Fruit fly (Drosophila melanogaster) whole organism, embryonic: ENCODE measurements around the gene Ank.

Experiments
- B-H1 ChIP-seq: fragments of 200-800 bp; sonication (Bioruptor generic); IDR thresholded peaks from 3 replicates; pipeline ENCODE4 v1.3.6; 2022; ENCODE audit warnings: missing biosample characterization, missing genetic modification characterization
- Bdp1 ChIP-seq: fragments of 200-800 bp; sonication (Bioruptor generic); optimal IDR thresholded peaks from 3 replicates; lab custom pipeline; 2016; ENCODE audit warnings: missing biosample characterization, missing genetic modification characterization
- BtbVII ChIP-seq: fragments of 200-800 bp; sonication (Bioruptor generic); optimal IDR thresholded peaks from 3 replicates; lab custom pipeline; 2017; ENCODE audit warnings: missing biosample characterization, mild to moderate bottlenecking, missing genetic modification characterization
- CG11456 ChIP-seq: fragments of 200-800 bp; sonication (Bioruptor generic); IDR thresholded peaks from 3 replicates; pipeline ENCODE4 v1.3.6; 2022; ENCODE audit warnings: missing biosample characterization, missing genetic modification characterization
- CG11723 ChIP-seq: fragments of 200-800 bp; sonication (Bioruptor generic); optimal IDR thresholded peaks from 2 replicates; lab custom pipeline; 2017; ENCODE audit warnings: missing biosample characterization, mild to moderate bottlenecking, missing genetic modification characterization
- CG12104 ChIP-seq: fragments of 200-800 bp; sonication (Bioruptor generic); optimal IDR thresholded peaks from 3 replicates; lab custom pipeline; 2016; ENCODE audit warnings: missing biosample characterization, missing genetic modification characterization
- CG12391 ChIP-seq: fragments of 200-800 bp; sonication (Bioruptor generic); optimal IDR thresholded peaks from 3 replicates; lab custom pipeline; 2018; ENCODE audit warnings: missing biosample characterization, mild to moderate bottlenecking, missing genetic modification characterization, moderate library complexity
- CG13296 ChIP-seq: fragments of 200-800 bp; sonication (Bioruptor generic); optimal IDR thresholded peaks from 3 replicates; lab custom pipeline; 2018; ENCODE audit warnings: missing biosample characterization, mild to moderate bottlenecking, missing genetic modification characterization
- CG15011 ChIP-seq: fragments of 200-800 bp; sonication (Bioruptor generic); optimal IDR thresholded peaks from 3 replicates; lab custom pipeline; 2018; ENCODE audit warnings: missing biosample characterization, mild to moderate bottlenecking, missing genetic modification characterization
- CG15479 ChIP-seq: fragments of 200-800 bp; sonication (Bioruptor generic); optimal IDR thresholded peaks from 3 replicates; lab custom pipeline; 2019; ENCODE audit warnings: missing biosample characterization, mild to moderate bottlenecking, missing genetic modification characterization, moderate library complexity
- CG17568 ChIP-seq: fragments of 200-800 bp; sonication (Bioruptor generic); optimal IDR thresholded peaks from 2 replicates; lab custom pipeline; 2018; ENCODE audit warnings: missing biosample characterization, mild to moderate bottlenecking, missing genetic modification characterization, moderate library complexity
- CG17802 ChIP-seq: fragments of 200-800 bp; sonication (Bioruptor generic); optimal IDR thresholded peaks from 2 replicates; lab custom pipeline; 2018; ENCODE audit warnings: missing biosample characterization, mild to moderate bottlenecking, missing genetic modification characterization, moderate library complexity
- CG17829 ChIP-seq: fragments of 200-800 bp; optimal IDR thresholded peaks from 2 replicates; lab custom pipeline; 2019; ENCODE audit warnings: missing biosample characterization, mild to moderate bottlenecking, missing genetic modification characterization, moderate library complexity
- CG18011 ChIP-seq: fragments of 200-800 bp; sonication (Bioruptor generic); optimal IDR thresholded peaks from 2 replicates; lab custom pipeline; 2017; ENCODE audit warnings: missing biosample characterization, missing genetic modification characterization, mild to moderate bottlenecking, moderate library complexity, missing genotype
- CG32767 ChIP-seq: fragments of 200-800 bp; sonication (Bioruptor generic); IDR thresholded peaks from 2 replicates; pipeline ENCODE4 v1.3.6; 2022; ENCODE audit warnings: missing biosample characterization, missing genetic modification characterization
- CG34224 ChIP-seq: fragments of 200-800 bp; sonication (Bioruptor generic); IDR thresholded peaks from 3 replicates; pipeline ENCODE4 v1.3.6; 2022; ENCODE audit warnings: missing biosample characterization, missing genetic modification characterization; ENCODE audit not compliant: partially characterized antibody
- CG42726 ChIP-seq: fragments of 200-800 bp; sonication (Bioruptor generic); IDR thresholded peaks from 2 replicates; pipeline ENCODE4 v1.3.6; 2022; ENCODE audit warnings: missing biosample characterization, missing genetic modification characterization; ENCODE audit not compliant: partially characterized antibody
- CG4328 ChIP-seq: fragments of 200-800 bp; sonication (Bioruptor generic); optimal IDR thresholded peaks from 3 replicates; lab custom pipeline; 2017; ENCODE audit warnings: missing biosample characterization, missing genetic modification reagents, missing genetic modification characterization
- CG8290 ChIP-seq, 3 experiments: fragments of 200-800 bp; sonication (Bioruptor generic); optimal IDR thresholded peaks; 2 replicates each; lab custom pipeline; 2016 to 2019; ENCODE audit warnings: missing biosample characterization in 3 of 3, missing genetic modification characterization in 3 of 3, mild to moderate bottlenecking in 2 of 3, moderate library complexity in 1 of 3
- CG9727 ChIP-seq: fragments of 200-800 bp; sonication (Bioruptor generic); optimal IDR thresholded peaks from 3 replicates; lab custom pipeline; 2017; ENCODE audit warnings: missing biosample characterization, mild to moderate bottlenecking, missing genetic modification characterization
- CG9817 ChIP-seq: fragments of 200-800 bp; sonication (Bioruptor generic); optimal IDR thresholded peaks from 2 replicates; lab custom pipeline; 2018; ENCODE audit warnings: missing biosample characterization, mild to moderate bottlenecking, missing genetic modification characterization, moderate library complexity
- Deaf1 ChIP-seq: fragments of 200-800 bp; optimal IDR thresholded peaks from 3 replicates; lab custom pipeline; 2019; ENCODE audit warnings: missing biosample characterization, mild to moderate bottlenecking, missing genetic modification characterization, moderate library complexity
- Dref ChIP-seq: fragments of 200-800 bp; sonication (Bioruptor generic); IDR thresholded peaks from 2 replicates; pipeline ENCODE4 v1.3.6; 2022; ENCODE audit warnings: missing biosample characterization, missing genetic modification characterization
- HHEX ChIP-seq: fragments of 200-800 bp; sonication (Bioruptor generic); optimal IDR thresholded peaks from 3 replicates; lab custom pipeline; 2017; ENCODE audit warnings: missing biosample characterization, mild to moderate bottlenecking, missing genetic modification characterization, missing genetic modification reagents
- Mes4 ChIP-seq: fragments of 200-800 bp; sonication (Bioruptor generic); optimal IDR thresholded peaks from 2 replicates; lab custom pipeline; 2016; ENCODE audit warnings: missing biosample characterization, missing genetic modification characterization
- NC2α ChIP-seq: fragments of 200-800 bp; sonication (Bioruptor generic); optimal IDR thresholded peaks from 2 replicates; lab custom pipeline; 2016; ENCODE audit warnings: missing biosample characterization, missing genetic modification characterization
- Neu2 ChIP-seq: fragments of 200-800 bp; sonication (Bioruptor generic); optimal IDR thresholded peaks from 3 replicates; lab custom pipeline; 2016; ENCODE audit warnings: missing biosample characterization, missing genetic modification characterization, borderline replicate concordance
- PHDP ChIP-seq: fragments of 200-800 bp; sonication (Bioruptor generic); optimal IDR thresholded peaks from 3 replicates; lab custom pipeline; 2018; ENCODE audit warnings: missing biosample characterization, mild to moderate bottlenecking, missing genetic modification characterization, moderate library complexity
- Ptx1 ChIP-seq: fragments of 200-800 bp; sonication (Bioruptor generic); IDR thresholded peaks from 2 replicates; pipeline ENCODE4 v1.3.6; 2022; ENCODE audit warnings: missing biosample characterization, missing genetic modification characterization
- Rfx ChIP-seq: fragments of 200-800 bp; sonication (Bioruptor generic); IDR thresholded peaks from 2 replicates; pipeline ENCODE4 v1.3.6; 2022; ENCODE audit warnings: missing biosample characterization, missing genetic modification characterization
- Side ChIP-seq: fragments of 200-800 bp; sonication (Bioruptor generic); optimal IDR thresholded peaks from 2 replicates; lab custom pipeline; 2016; ENCODE audit warnings: missing biosample characterization, missing genetic modification characterization
- Sox100B ChIP-seq: fragments of 200-800 bp; sonication (Bioruptor generic); optimal IDR thresholded peaks from 3 replicates; lab custom pipeline; 2018; ENCODE audit warnings: missing biosample characterization, mild to moderate bottlenecking, missing genetic modification characterization
- Ssrp ChIP-seq: fragments of 200-800 bp; sonication (Bioruptor generic); optimal IDR thresholded peaks from 2 replicates; lab custom pipeline; 2018; ENCODE audit warnings: missing biosample characterization, mild to moderate bottlenecking, missing genetic modification characterization, moderate library complexity
- TFAM ChIP-seq: fragments of 200-800 bp; sonication (Bioruptor generic); optimal IDR thresholded peaks from 2 replicates; lab custom pipeline; 2017; ENCODE audit warnings: missing biosample characterization, missing genetic modification characterization, inconsistent platforms
- Usf ChIP-seq: fragments of 200-800 bp; sonication (Bioruptor generic); optimal IDR thresholded peaks from 2 replicates; lab custom pipeline; 2017; ENCODE audit warnings: missing genotype, missing biosample characterization, missing genetic modification characterization
- dan ChIP-seq: fragments of 200-800 bp; sonication (Bioruptor generic); IDR thresholded peaks from 2 replicates; pipeline ENCODE4 v1.3.6; 2022; ENCODE audit warnings: missing biosample characterization, missing genetic modification characterization
- eve ChIP-seq, 2 experiments: fragments of >200 bp; optimal IDR thresholded peaks; 2 replicates each; lab custom pipeline; 2017; ENCODE audit warnings: missing biosample characterization in 2 of 2, missing genetic modification characterization in 2 of 2
- hb ChIP-seq: fragments of 200-800 bp; sonication (Bioruptor generic); IDR thresholded peaks from 3 replicates; pipeline ENCODE4 v1.3.6; 2022; ENCODE audit warnings: missing biosample characterization, missing genetic modification characterization; ENCODE audit not compliant: partially characterized antibody
- luna ChIP-seq: fragments of 200-800 bp; sonication (Bioruptor generic); optimal IDR thresholded peaks from 2 replicates; lab custom pipeline; 2016; ENCODE audit warnings: missing biosample characterization, missing genetic modification characterization
- pb ChIP-seq: fragments of 200-800 bp; sonication (Bioruptor generic); optimal IDR thresholded peaks from 3 replicates; lab custom pipeline; 2016; ENCODE audit warnings: missing biosample characterization, missing genetic modification characterization
- pfk ChIP-seq: fragments of 200-800 bp; sonication (Bioruptor generic); optimal IDR thresholded peaks from 2 replicates; lab custom pipeline; 2018; ENCODE audit warnings: missing biosample characterization, mild to moderate bottlenecking, missing genetic modification characterization, moderate library complexity
- pnt ChIP-seq: fragments of 200-800 bp; sonication (Bioruptor generic); optimal IDR thresholded peaks from 3 replicates; lab custom pipeline; 2016; ENCODE audit warnings: missing biosample characterization, missing genetic modification characterization
- pzg ChIP-seq: fragments of 200-800 bp; sonication (Bioruptor generic); optimal IDR thresholded peaks from 3 replicates; lab custom pipeline; 2018; ENCODE audit warnings: missing biosample characterization, mild to moderate bottlenecking, missing genetic modification characterization, moderate library complexity
- ranshi ChIP-seq: fragments of 200-800 bp; sonication (Bioruptor generic); IDR thresholded peaks from 2 replicates; pipeline ENCODE4 v1.3.6; 2022; ENCODE audit warnings: missing biosample characterization, missing genetic modification characterization
- rib ChIP-seq: fragments of 200-800 bp; sonication (Bioruptor generic); IDR thresholded peaks from 2 replicates; pipeline ENCODE4 v1.3.6; 2022; ENCODE audit warnings: missing biosample characterization, missing genetic modification characterization
- sens-2 ChIP-seq: fragments of 200-800 bp; sonication (Bioruptor generic); IDR thresholded peaks from 2 replicates; pipeline ENCODE4 v1.3.6; 2022; ENCODE audit warnings: missing biosample characterization, missing genetic modification characterization
- usp ChIP-seq: fragments of >200 bp; optimal IDR thresholded peaks from 2 replicates; lab custom pipeline; 2017; ENCODE audit warnings: missing biosample characterization, missing genetic modification characterization
- vfl ChIP-seq: fragments of 200-800 bp; sonication (Bioruptor generic); optimal IDR thresholded peaks from 2 replicates; lab custom pipeline; 2016; ENCODE audit warnings: missing biosample characterization, missing genetic modification characterization
- wek ChIP-seq: fragments of 200-800 bp; sonication (Bioruptor generic); optimal IDR thresholded peaks from 3 replicates; lab custom pipeline; 2018; ENCODE audit warnings: missing biosample characterization, mild to moderate bottlenecking, missing genetic modification characterization, moderate library complexity

Ank gene

DNA sequence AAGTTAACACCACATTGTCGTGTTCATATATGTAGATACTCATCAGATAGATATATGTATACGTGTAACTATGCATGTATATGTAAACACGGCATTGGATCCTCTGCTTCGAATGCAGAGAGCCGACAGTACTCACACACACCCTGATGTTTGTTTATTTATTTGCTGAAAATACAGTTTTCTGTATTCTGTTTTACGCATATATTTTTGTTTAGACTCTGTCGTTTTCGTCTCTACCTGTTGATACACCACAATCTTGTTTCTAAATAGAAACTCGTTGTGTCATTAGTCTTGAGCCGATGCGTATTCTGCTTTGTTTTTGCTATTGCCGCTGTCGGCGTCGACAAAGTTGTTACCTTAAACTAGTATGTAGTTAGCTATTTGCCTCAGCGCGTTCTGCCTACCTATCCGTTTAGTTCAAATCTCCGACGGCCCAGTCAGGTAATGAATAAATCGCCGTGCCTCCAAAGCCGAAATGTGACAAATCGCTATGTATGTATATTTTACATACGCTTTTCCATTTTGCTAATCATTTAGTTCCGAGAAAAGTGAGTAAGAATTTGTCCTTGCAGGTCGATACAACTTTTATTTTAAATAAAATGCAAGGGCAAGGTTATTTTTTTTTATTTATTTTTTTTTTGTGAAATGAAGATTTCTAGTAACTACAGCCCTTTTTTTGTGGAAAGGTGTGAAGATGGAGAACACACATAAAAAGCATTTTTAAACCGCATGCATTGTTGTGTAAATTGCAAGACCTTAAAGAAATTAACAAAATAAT lies 59.3 kb downstream of the Ank start (continued):
- TF ChIP-seq CG17829 (tag; lab: Kevin White, UChicago), result no peak
- TF ChIP-seq CG17568, result peak; percentile 36
- TF ChIP-seq CG34224 (GFP tag; lab: Robert Waterston, UW), result no peak
- TF ChIP-seq pfk (GFP tag; lab: Kevin White, UChicago), result peak; percentile 13
- no peak for TF ChIP-seq NC2α
- TF ChIP-seq CG15011 (GFP tag; lab: Kevin White, UChicago), result no peak
- no peak for TF ChIP-seq CG18011
- no peak for TF ChIP-seq Ptx1
- TF ChIP-seq sens-2 (GFP tag; lab: Robert Waterston, UW), result no peak
- no peak for TF ChIP-seq Side
- TF ChIP-seq Bdp1 (GFP tag; lab: Kevin White, UChicago), result no peak
- no peak for TF ChIP-seq TFAM (GFP tag; lab: Kevin White, UChicago)
- no peak for TF ChIP-seq wek
- TF ChIP-seq CG12104 (GFP tag; lab: Kevin White, UChicago), result no peak
- no peak for TF ChIP-seq usp
- no peak for TF ChIP-seq Neu2
- TF ChIP-seq B-H1 (GFP tag; lab: Robert Waterston, UW), result no peak
- no peak for TF ChIP-seq PHDP (tag; lab: Kevin White, UChicago)
- no peak for TF ChIP-seq pzg
- TF ChIP-seq BtbVII (GFP tag; lab: Kevin White, UChicago), result no peak
- TF ChIP-seq dan (GFP tag; lab: Robert Waterston, UW), result no peak
- no peak for TF ChIP-seq CG8290 (GFP tag; optimal IDR thresholded peaks at IDR 0.05; lab: Kevin White, UChicago)
- peak in 1 of 2 experiments; percentile 41 for TF ChIP-seq CG8290 (tag; optimal IDR thresholded peaks at IDR 0.05; lab: Kevin White, UChicago)
- TF ChIP-seq Deaf1 (tag; lab: Kevin White, UChicago), result no peak
- TF ChIP-seq CG42726 (GFP tag; lab: Robert Waterston, UW), result no peak
- peak; percentile 42 for TF ChIP-seq CG13296 (GFP tag; lab: Kevin White, UChicago)
- no peak for TF ChIP-seq HHEX (GFP tag; lab: Kevin White, UChicago)
- TF ChIP-seq Dref (GFP tag; lab: Robert Waterston, UW), result no peak
- no peak for TF ChIP-seq pnt (GFP tag; lab: Kevin White, UChicago)
- no peak for TF ChIP-seq Usf (GFP tag; lab: Kevin White, UChicago)
- TF ChIP-seq CG17802 (tag; lab: Kevin White, UChicago), result no peak
- no peak for TF ChIP-seq rib (GFP tag; lab: Robert Waterston, UW)
- TF ChIP-seq Mes4 (GFP tag; lab: Kevin White, UChicago), result no peak
- no peak for TF ChIP-seq vfl (GFP tag; lab: Kevin White, UChicago)
- TF ChIP-seq Ssrp (tag; lab: Kevin White, UChicago), result no peak
- TF ChIP-seq Sox100B, result no peak
- TF ChIP-seq CG12391 (tag; lab: Kevin White, UChicago), result no peak
- TF ChIP-seq Rfx (GFP tag; lab: Robert Waterston, UW), result no peak
- no peak for TF ChIP-seq CG4328
- no peak for TF ChIP-seq hb
- peak; percentile 34 for TF ChIP-seq CG15479 (GFP tag; lab: Kevin White, UChicago)
- no peak for TF ChIP-seq CG9817
- TF ChIP-seq pb (GFP tag; lab: Kevin White, UChicago), result no peak
- TF ChIP-seq luna, result no peak
- TF ChIP-seq CG11723 (GFP tag; lab: Kevin White, UChicago), result no peak
- no peak for TF ChIP-seq CG11456 (GFP tag; lab: Robert Waterston, UW)
- TF ChIP-seq CG32767 (GFP tag; lab: Robert Waterston, UW), result peak; percentile 78; the same call in 1 of the 2 replicates
- peak in 1 of 2 experiments; percentile 57 for TF ChIP-seq eve (GFP tag; optimal IDR thresholded peaks at IDR 0.05; lab: Kevin White, UChicago)
- TF ChIP-seq ranshi (GFP tag; lab: Robert Waterston, UW), result no peak
- no peak for TF ChIP-seq CG9727 (GFP tag; lab: Kevin White, UChicago)
